Worm (Caenorhabditis elegans) whole organism, mixed stage, embryonic: ENCODE data around the gene B0496.11.

Experiments used
- blmp-1 ChIP-seq: fragments of 150-350 bp; optimal IDR thresholded peaks from 2 replicates; lab custom pipeline; 2014; ENCODE audit warnings: missing biosample characterization, missing genetic modification characterization
- ceh-83 ChIP-seq: fragments of 200-800 bp; sonication (Bioruptor generic); optimal IDR thresholded peaks from 2 replicates; lab custom pipeline; 2018; ENCODE audit warnings: mild to moderate bottlenecking, missing genetic modification characterization, missing compliant biosample characterization
- elt-1 ChIP-seq: sonication (generic microtip); optimal IDR thresholded peaks from 2 replicates; lab custom pipeline; 2017; ENCODE audit warnings: missing genetic modification characterization, mild to moderate bottlenecking, missing compliant biosample characterization, antibody characterized with exemption, moderate library complexity, borderline replicate concordance; ENCODE audit not compliant: insufficient read depth
- elt-3 ChIP-seq: fragments of 150-350 bp; optimal IDR thresholded peaks from 2 replicates; lab custom pipeline; 2014; ENCODE audit warnings: missing biosample characterization, missing genetic modification characterization
- ham-2 ChIP-seq: fragments of 200-800 bp; sonication (Bioruptor generic); optimal IDR thresholded peaks from 2 replicates; lab custom pipeline; 2018; ENCODE audit warnings: mild to moderate bottlenecking, missing genetic modification characterization, missing compliant biosample characterization
- lin-13 ChIP-seq: fragments of 150-350 bp; optimal IDR thresholded peaks from 2 replicates; lab custom pipeline; 2014; ENCODE audit warnings: missing biosample characterization, missing genetic modification characterization
- nhr-237 ChIP-seq: fragments of 150-350 bp; optimal IDR thresholded peaks from 2 replicates; lab custom pipeline; 2014; ENCODE audit warnings: missing biosample characterization, missing genetic modification characterization
- nhr-76 ChIP-seq: sonication (generic microtip); optimal IDR thresholded peaks from 2 replicates; lab custom pipeline; 2017; ENCODE audit warnings: missing biosample characterization, missing genetic modification characterization
- pha-4 ChIP-seq: fragments of 150-350 bp; optimal IDR thresholded peaks from 2 replicates; lab custom pipeline; 2018; ENCODE audit warnings: missing biosample characterization, missing genetic modification reagents, missing genetic modification characterization
- snpc-4 ChIP-seq: fragments of 150-350 bp; optimal IDR thresholded peaks from 2 replicates; lab custom pipeline; 2014; ENCODE audit warnings: missing biosample characterization, missing genetic modification characterization
- unc-62 ChIP-seq: fragments of 150-350 bp; optimal IDR thresholded peaks from 2 replicates; lab custom pipeline; 2014; ENCODE audit warnings: missing biosample characterization, missing genetic modification reagents, missing genetic modification characterization

ce11 chrIV:7402077-7402476, 31.7 kb downstream of the B0496.11 start:
- TF ChIP-seq elt-1 (tag; lab: Kevin White, UChicago), result no peak
- TF ChIP-seq nhr-76 (tag; lab: Kevin White, UChicago), result no peak
- no peak for TF ChIP-seq unc-62
- TF ChIP-seq lin-13 (tag; lab: Kevin White, UChicago), result no peak
- no peak for TF ChIP-seq ceh-83 (GFP tag; lab: Kevin White, UChicago)
- TF ChIP-seq ham-2, result no peak
- no peak for TF ChIP-seq elt-3 (tag; lab: Kevin White, UChicago)
- no peak for TF ChIP-seq pha-4
- TF ChIP-seq blmp-1 (tag; lab: Kevin White, UChicago), result no peak
- TF ChIP-seq nhr-237, result peak; percentile 24
- TF ChIP-seq snpc-4 (tag; lab: Kevin White, UChicago), result no peak
